Worm (Caenorhabditis elegans) whole organism, L1 larva: Measurements from ENCODE around the gene F46F5.7.

ENCODE experiments used
- C16A3.4 ChIP-seq: fragments of 150-350 bp; optimal IDR thresholded peaks from 2 replicates; lab custom pipeline; 2014; ENCODE audit warnings: missing biosample characterization, missing genetic modification characterization
- alr-1 ChIP-seq: fragments of 200-800 bp; sonication (Bioruptor generic); optimal IDR thresholded peaks from 2 replicates; lab custom pipeline; 2018; ENCODE audit warnings: borderline replicate concordance, mild to moderate bottlenecking, missing genetic modification characterization, missing compliant biosample characterization
- aly-2 ChIP-seq: fragments of 150-350 bp; optimal IDR thresholded peaks from 2 replicates; lab custom pipeline; 2014; ENCODE audit warnings: missing biosample characterization, missing genetic modification characterization
- ama-1 ChIP-seq: fragments of 150-350 bp; optimal IDR thresholded peaks from 2 replicates; lab custom pipeline; 2014
- ceh-63 ChIP-seq: fragments of 200-800 bp; sonication (Bioruptor generic); optimal IDR thresholded peaks from 2 replicates; lab custom pipeline; 2018; ENCODE audit warnings: mild to moderate bottlenecking, missing genetic modification characterization, missing compliant biosample characterization
- ceh-90 ChIP-seq: sonication (generic microtip); optimal IDR thresholded peaks from 2 replicates; lab custom pipeline; 2016; ENCODE audit warnings: missing genetic modification characterization, missing compliant biosample characterization
- dpl-1 ChIP-seq, 3 experiments: fragments of 150-350 bp in 2 of 3; sonication (generic microtip) in 1 of 3; optimal IDR thresholded peaks; 2 replicates each; lab custom pipeline; 2014 to 2017; ENCODE audit warnings: missing biosample characterization in 3 of 3, missing genetic modification characterization in 3 of 3, missing genetic modification reagents in 3 of 3
- efl-1 ChIP-seq, 4 experiments: fragments of 150-350 bp; optimal IDR thresholded peaks in 3 of 4; peaks in 1 of 4; 1 replicate in 1 of 4; 2 replicates in 3 of 4; lab custom pipeline; 2014; ENCODE audit warnings: missing biosample characterization in 2 of 4, missing genetic modification characterization in 2 of 4, missing genetic modification reagents in 2 of 4
- efl-3 ChIP-seq: fragments of 200-800 bp; sonication (Bioruptor generic); optimal IDR thresholded peaks from 2 replicates; lab custom pipeline; 2018; ENCODE audit warnings: mild to moderate bottlenecking, missing genetic modification characterization, missing compliant biosample characterization
- egl-13 ChIP-seq: sonication (generic microtip); optimal IDR thresholded peaks from 2 replicates; lab custom pipeline; 2016; ENCODE audit warnings: missing genotype, missing genetic modification reagents, missing genetic modification characterization, missing compliant biosample characterization
- elt-3 ChIP-seq, 6 experiments: fragments of 150-350 bp in 1 of 6; sonication (generic microtip); optimal IDR thresholded peaks; 2 replicates each; lab custom pipeline; 2017 to 2018; ENCODE audit warnings: missing biosample characterization in 6 of 6, missing genetic modification characterization in 6 of 6, inconsistent platforms in 1 of 6
- fkh-10 ChIP-seq: sonication (generic microtip); optimal IDR thresholded peaks from 2 replicates; lab custom pipeline; 2017; ENCODE audit warnings: missing biosample characterization, missing genetic modification reagents, missing genetic modification characterization
- fkh-4 ChIP-seq: sonication (generic microtip); optimal IDR thresholded peaks from 2 replicates; lab custom pipeline; 2016; ENCODE audit warnings: missing compliant biosample characterization, missing genetic modification characterization, borderline replicate concordance
- hlh-17 ChIP-seq: fragments of 200-800 bp; sonication (Bioruptor generic); optimal IDR thresholded peaks from 2 replicates; lab custom pipeline; 2018; ENCODE audit warnings: missing genetic modification characterization, mild to moderate bottlenecking, missing compliant biosample characterization, moderate library complexity, borderline replicate concordance
- isw-1 ChIP-seq: fragments of 200-800 bp; sonication (Bioruptor generic); IDR thresholded peaks from 2 replicates; pipeline ENCODE4 v1.3.6; 2022; ENCODE audit warnings: missing genetic modification characterization, missing compliant biosample characterization
- jun-1 ChIP-seq: fragments of 150-350 bp; optimal IDR thresholded peaks from 2 replicates; lab custom pipeline; 2014; ENCODE audit warnings: missing biosample characterization, missing genetic modification reagents, missing genetic modification characterization
- lin-13 ChIP-seq: fragments of 150-350 bp; optimal IDR thresholded peaks from 2 replicates; lab custom pipeline; 2014; ENCODE audit warnings: missing biosample characterization, missing genetic modification reagents, missing genetic modification characterization
- lin-14 ChIP-seq: fragments of 200-800 bp; sonication (Bioruptor generic); optimal IDR thresholded peaks from 2 replicates; lab custom pipeline; 2018; ENCODE audit warnings: mild to moderate bottlenecking, missing genetic modification characterization, moderate library complexity, missing compliant biosample characterization
- lin-35 ChIP-seq, 2 experiments: fragments of 150-350 bp; optimal IDR thresholded peaks; 2 replicates each; lab custom pipeline; 2014; ENCODE audit warnings: missing biosample characterization in 2 of 2, missing genetic modification characterization in 2 of 2, missing genetic modification reagents in 2 of 2
- lin-39 ChIP-seq: fragments of 150-350 bp; optimal IDR thresholded peaks from 2 replicates; lab custom pipeline; 2014; ENCODE audit warnings: missing biosample characterization, missing genetic modification reagents, missing genetic modification characterization
- lsy-2 ChIP-seq, 2 experiments: fragments of 150-350 bp; optimal IDR thresholded peaks; 2 replicates each; lab custom pipeline; 2014; ENCODE audit warnings: missing biosample characterization in 2 of 2, missing genetic modification characterization in 2 of 2
- mab-9 ChIP-seq: fragments of 200-800 bp; sonication (Bioruptor generic); IDR thresholded peaks from 2 replicates; pipeline ENCODE4 v1.3.6; 2022; ENCODE audit warnings: missing genetic modification reagents, missing genetic modification characterization, missing compliant biosample characterization
- mdl-1 ChIP-seq, 2 experiments: fragments of 150-350 bp; optimal IDR thresholded peaks; 2 replicates each; lab custom pipeline; 2014 to 2017; ENCODE audit warnings: missing biosample characterization in 2 of 2, missing genetic modification characterization in 2 of 2, inconsistent platforms in 1 of 2
- nhr-20 ChIP-seq: sonication (generic microtip); optimal IDR thresholded peaks from 2 replicates; lab custom pipeline; 2016; ENCODE audit warnings: mild to moderate bottlenecking, missing genetic modification characterization, missing compliant biosample characterization
- nhr-237 ChIP-seq: fragments of 150-350 bp; optimal IDR thresholded peaks from 2 replicates; lab custom pipeline; 2014; ENCODE audit warnings: missing biosample characterization, missing genetic modification characterization
- nhr-28 ChIP-seq: fragments of 150-350 bp; optimal IDR thresholded peaks from 2 replicates; lab custom pipeline; 2014; ENCODE audit warnings: missing biosample characterization, missing genetic modification characterization
- nhr-84 ChIP-seq: sonication (generic microtip); optimal IDR thresholded peaks from 2 replicates; lab custom pipeline; 2017; ENCODE audit warnings: missing biosample characterization, missing genetic modification characterization
- pag-3 ChIP-seq: sonication (generic microtip); optimal IDR thresholded peaks from 2 replicates; lab custom pipeline; 2017; ENCODE audit warnings: missing genetic modification characterization, mild to moderate bottlenecking, missing compliant biosample characterization, antibody characterized with exemption, borderline replicate concordance; ENCODE audit not compliant: insufficient read depth
- rnt-1 ChIP-seq: sonication (generic microtip); optimal IDR thresholded peaks from 2 replicates; lab custom pipeline; 2016; ENCODE audit warnings: mild to moderate bottlenecking, missing genetic modification characterization, moderate library complexity, missing compliant biosample characterization
- snpc-4 ChIP-seq: fragments of 150-350 bp; optimal IDR thresholded peaks from 2 replicates; lab custom pipeline; 2014; ENCODE audit warnings: missing biosample characterization, missing genetic modification characterization
- sptf-1 ChIP-seq: fragments of 150-350 bp; optimal IDR thresholded peaks from 2 replicates; lab custom pipeline; 2014; ENCODE audit warnings: missing biosample characterization, missing genetic modification characterization
- sup-37 ChIP-seq: fragments of 200-800 bp; sonication (Bioruptor generic); optimal IDR thresholded peaks from 2 replicates; lab custom pipeline; 2018; ENCODE audit warnings: mild to moderate bottlenecking, missing genetic modification characterization, missing compliant biosample characterization
- swsn-7 ChIP-seq: sonication (generic microtip); optimal IDR thresholded peaks from 2 replicates; lab custom pipeline; 2016; ENCODE audit warnings: missing genetic modification characterization, missing compliant biosample characterization
- unc-62 ChIP-seq: fragments of 150-350 bp; optimal IDR thresholded peaks from 2 replicates; lab custom pipeline; 2014; ENCODE audit warnings: missing biosample characterization, missing genetic modification reagents, missing genetic modification characterization
- unc-86 ChIP-seq: sonication (generic microtip); optimal IDR thresholded peaks from 2 replicates; lab custom pipeline; 2016; ENCODE audit warnings: missing genetic modification characterization, missing compliant biosample characterization
- unc-98 ChIP-seq: fragments of 200-800 bp; sonication (Bioruptor generic); IDR thresholded peaks from 2 replicates; pipeline ENCODE4 v1.3.6; 2022; ENCODE audit warnings: missing genetic modification characterization, missing compliant biosample characterization
- ztf-11 ChIP-seq, 2 experiments: sonication (generic microtip); optimal IDR thresholded peaks; 2 replicates each; lab custom pipeline; 2016 to 2017; ENCODE audit warnings: missing genetic modification characterization in 2 of 2, missing biosample characterization in 1 of 2, missing compliant biosample characterization in 1 of 2
- ztf-4 ChIP-seq: fragments of 150-350 bp; optimal IDR thresholded peaks from 2 replicates; lab custom pipeline; 2014; ENCODE audit warnings: missing biosample characterization, missing genetic modification characterization

The F46F5.7 gene

ce11 chrII:783532-783931, 36.9 kb downstream of the F46F5.7 start, which contains the start of gene Y39F10A.6:
Gene Y39F10A.6, minus strand, starts transcription at chrII:783632.
- TF ChIP-seq isw-1 (GFP tag; lab: Robert Waterston, UW), result no peak
- no peak for TF ChIP-seq lin-35 (GFP tag; optimal IDR thresholded peaks at IDR 0.05; lab: Kevin White, UChicago)
- TF ChIP-seq fkh-4 (tag; lab: Kevin White, UChicago), result no peak
- TF ChIP-seq nhr-20, result no peak
- no peak for TF ChIP-seq dpl-1 (GFP tag; optimal IDR thresholded peaks at IDR 0.05; lab: Kevin White, UChicago)
- TF ChIP-seq mdl-1 (tag; optimal IDR thresholded peaks at IDR 0.05; lab: Kevin White, UChicago), result no peak
- TF ChIP-seq pag-3 (tag; lab: Kevin White, UChicago), result no peak
- no peak for TF ChIP-seq nhr-84 (tag; lab: Kevin White, UChicago)
- no peak for TF ChIP-seq aly-2 (tag; lab: Kevin White, UChicago)
- TF ChIP-seq efl-3 (GFP tag; lab: Kevin White, UChicago), result no peak
- no peak for TF ChIP-seq unc-86 (tag; lab: Kevin White, UChicago)
- TF ChIP-seq sup-37 (GFP tag; lab: Kevin White, UChicago), result no peak

- TF ChIP-seq dpl-1 (GFP tag; optimal IDR thresholded peaks at IDR 0.05; lab: Kevin White, UChicago), result no peak
- TF ChIP-seq ama-1, result no peak
- TF ChIP-seq lin-35 (GFP tag; optimal IDR thresholded peaks at IDR 0.05; lab: Kevin White, UChicago), result no peak
- TF ChIP-seq lin-39 (tag; lab: Kevin White, UChicago), result no peak
- TF ChIP-seq alr-1 (tag; lab: Kevin White, UChicago), result no peak
- TF ChIP-seq ceh-90 (tag; lab: Kevin White, UChicago), result no peak
- no peak for TF ChIP-seq ztf-11 (tag; optimal IDR thresholded peaks at IDR 0.05; lab: Kevin White, UChicago)
Observed at ce11 chrII:782903-783302, 37.5 kb downstream of the F46F5.7 start, which contains the start of gene Y39F10A.3. Gene Y39F10A.3, minus strand, starts transcription at chrII:783003.

ce11 chrII:775033-775432, 45.4 kb downstream of the F46F5.7 start, which contains the start of gene Y39F10A.1:
Gene Y39F10A.1, plus strand, starts transcription at chrII:775333.
- TF ChIP-seq mab-9 (GFP tag; lab: Robert Waterston, UW), result no peak
- TF ChIP-seq lsy-2 (tag; optimal IDR thresholded peaks at IDR 0.05; lab: Kevin White, UChicago), result no peak
- TF ChIP-seq fkh-4 (tag; lab: Kevin White, UChicago), result no peak
- no peak for TF ChIP-seq C16A3.4 (tag; lab: Kevin White, UChicago)
- no peak for TF ChIP-seq rnt-1 (tag; lab: Kevin White, UChicago)
- no peak for TF ChIP-seq nhr-84 (tag; lab: Kevin White, UChicago)
- TF ChIP-seq unc-62, result no peak
- no peak for TF ChIP-seq nhr-237
- no peak for TF ChIP-seq elt-3 (tag; optimal IDR thresholded peaks at IDR 0.05; lab: Kevin White, UChicago)
- no peak for TF ChIP-seq pag-3 (tag; lab: Kevin White, UChicago)
- no peak for TF ChIP-seq efl-1 (optimal IDR thresholded peaks at IDR 0.05; lab: Kevin White, UChicago)
- TF ChIP-seq efl-1 (GFP tag; optimal IDR thresholded peaks at IDR 0.05 in 1 of 2; lab: Kevin White, UChicago), result no peak
- TF ChIP-seq snpc-4 (tag; lab: Kevin White, UChicago), result no peak
- TF ChIP-seq lin-13 (GFP tag; lab: Kevin White, UChicago), result no peak
- no peak for TF ChIP-seq lin-14

- peak; percentile 34 for TF ChIP-seq fkh-10 (GFP tag; lab: Kevin White, UChicago)
- TF ChIP-seq nhr-28 (tag; lab: Kevin White, UChicago), result no peak
Observed at ce11 chrII:773830-774229, 46.6 kb downstream of the F46F5.7 start.

ce11 chrII:770253-770652, 50.2 kb downstream of the F46F5.7 start, which contains the start of gene C08G5.6:
Gene C08G5.6, plus strand, starts transcription at chrII:770553.
- no peak for TF ChIP-seq sptf-1 (tag; lab: Kevin White, UChicago)
- TF ChIP-seq swsn-7 (tag; lab: Kevin White, UChicago), result no peak
- TF ChIP-seq ztf-4 (tag; lab: Kevin White, UChicago), result no peak
- TF ChIP-seq C16A3.4 (tag; lab: Kevin White, UChicago), result no peak
- TF ChIP-seq hlh-17, result no peak
- TF ChIP-seq egl-13 (tag; lab: Kevin White, UChicago), result no peak
- TF ChIP-seq unc-98 (GFP tag; lab: Robert Waterston, UW), result no peak
- TF ChIP-seq jun-1, result no peak
- TF ChIP-seq dpl-1 (GFP tag; optimal IDR thresholded peaks at IDR 0.05; lab: Kevin White, UChicago), result no peak
- no peak for TF ChIP-seq ceh-63
